Worm (Caenorhabditis elegans) whole organism, L4 larva: ENCODE results near the gene best-19.

Source experiments
- D1046.2 ChIP-seq: fragments of 200-800 bp; sonication (Bioruptor generic); IDR thresholded peaks from 2 replicates; pipeline ENCODE4 v1.3.6; 2022; ENCODE audit warnings: missing genetic modification characterization, missing compliant biosample characterization
- F37D6.2 ChIP-seq: sonication (generic microtip); optimal IDR thresholded peaks from 2 replicates; lab custom pipeline; 2016; ENCODE audit warnings: mild to moderate bottlenecking, missing genetic modification characterization, missing compliant biosample characterization
- F44E2.7 ChIP-seq: fragments of 200-800 bp; sonication (Bioruptor generic); IDR thresholded peaks from 2 replicates; pipeline ENCODE4 v2.1.2; 2022; ENCODE audit warnings: missing genetic modification characterization, missing compliant biosample characterization
- Y105C5A.15 ChIP-seq: fragments of 200-800 bp; sonication (Bioruptor generic); IDR thresholded peaks from 2 replicates; pipeline ENCODE4 v1.3.6; 2022; ENCODE audit warnings: missing genetic modification characterization, missing compliant biosample characterization
- Y75B8A.6 ChIP-seq: fragments of 200-800 bp; sonication (Bioruptor generic); IDR thresholded peaks from 2 replicates; pipeline ENCODE4 v1.3.6; 2022; ENCODE audit warnings: missing genetic modification reagents, missing genetic modification characterization, missing compliant biosample characterization
- ZK546.5 ChIP-seq, 2 experiments: sonication (generic microtip); optimal IDR thresholded peaks; 2 replicates each; lab custom pipeline; 2017; ENCODE audit warnings: missing biosample characterization in 2 of 2, missing genetic modification characterization in 2 of 2
- aha-1 ChIP-seq: fragments of 150-350 bp; peaks from one replicate; lab custom pipeline; 2014; ENCODE audit warnings: missing biosample characterization, missing genetic modification characterization
- attf-4 ChIP-seq: sonication (generic microtip); optimal IDR thresholded peaks from 3 replicates; lab custom pipeline; 2017; ENCODE audit warnings: missing biosample characterization, missing genetic modification characterization
- ceh-44 ChIP-seq: fragments of 200-800 bp; sonication (Bioruptor generic); IDR thresholded peaks from 2 replicates; pipeline ENCODE4 v1.3.6; 2022; ENCODE audit warnings: missing genetic modification reagents, missing genetic modification characterization, missing compliant biosample characterization
- ceh-62 ChIP-seq: sonication (generic microtip); optimal IDR thresholded peaks from 2 replicates; lab custom pipeline; 2017; ENCODE audit warnings: missing biosample characterization, missing genetic modification characterization
- ces-1 ChIP-seq: fragments of 150-350 bp; sonication (generic microtip); optimal IDR thresholded peaks from 4 replicates; lab custom pipeline; 2014; ENCODE audit warnings: missing biosample characterization, missing genetic modification reagents, missing genetic modification characterization
- cey-2 ChIP-seq: sonication (generic microtip); optimal IDR thresholded peaks from 3 replicates; lab custom pipeline; 2017; ENCODE audit warnings: missing genetic modification characterization, mild to moderate bottlenecking, missing compliant biosample characterization, antibody characterized with exemption, borderline replicate concordance; ENCODE audit not compliant: insufficient read depth
- dmd-6 ChIP-seq: fragments of 200-800 bp; sonication (Bioruptor generic); IDR thresholded peaks from 2 replicates; pipeline ENCODE4 v1.3.6; 2022; ENCODE audit warnings: missing genetic modification reagents, missing genetic modification characterization, missing compliant biosample characterization
- dmd-9 ChIP-seq: fragments of 200-800 bp; sonication (Bioruptor generic); IDR thresholded peaks from 2 replicates; pipeline ENCODE4 v1.3.6; 2022; ENCODE audit warnings: missing genetic modification reagents, missing genetic modification characterization, missing compliant biosample characterization
- dpl-1 ChIP-seq: fragments of 150-350 bp; optimal IDR thresholded peaks from 2 replicates; lab custom pipeline; 2014; ENCODE audit warnings: missing biosample characterization, missing genetic modification reagents, missing genetic modification characterization
- fos-1 ChIP-seq: fragments of 150-350 bp; optimal IDR thresholded peaks from 2 replicates; lab custom pipeline; 2014; ENCODE audit warnings: missing biosample characterization, missing genetic modification characterization
- jun-1 ChIP-seq: fragments of 150-350 bp; optimal IDR thresholded peaks from 2 replicates; lab custom pipeline; 2014; ENCODE audit warnings: missing biosample characterization, missing genetic modification reagents, missing genetic modification characterization
- lin-13 ChIP-seq: fragments of 150-350 bp; optimal IDR thresholded peaks from 2 replicates; lab custom pipeline; 2014; ENCODE audit warnings: missing biosample characterization, missing genetic modification reagents, missing genetic modification characterization
- lin-15B ChIP-seq: fragments of 150-350 bp; sonication (generic microtip); optimal IDR thresholded peaks from 3 replicates; lab custom pipeline; 2014; ENCODE audit warnings: missing biosample characterization, missing genetic modification characterization
- lin-38 ChIP-seq: fragments of 200-800 bp; sonication (Bioruptor generic); IDR thresholded peaks from 2 replicates; pipeline ENCODE4 v1.3.6; 2022; ENCODE audit warnings: missing genetic modification reagents, missing genetic modification characterization, missing compliant biosample characterization
- lin-39 ChIP-seq: fragments of 150-350 bp; optimal IDR thresholded peaks from 2 replicates; lab custom pipeline; 2014; ENCODE audit warnings: missing biosample characterization, missing genetic modification reagents, missing genetic modification characterization
- lsy-2 ChIP-seq, 2 experiments: fragments of 150-350 bp in 1 of 2; sonication (generic microtip) in 1 of 2; optimal IDR thresholded peaks; 2 replicates each; lab custom pipeline; 2014 to 2017; ENCODE audit warnings: missing biosample characterization in 2 of 2, missing genetic modification characterization in 2 of 2
- madf-9 ChIP-seq: fragments of 200-800 bp; sonication (Bioruptor generic); conservative IDR thresholded peaks from 2 replicates; pipeline ENCODE4 v1.3.6; 2022; ENCODE audit warnings: missing genetic modification reagents, missing genetic modification characterization, missing compliant biosample characterization
- mdt-29 ChIP-seq: fragments of 200-800 bp; sonication (Bioruptor generic); IDR thresholded peaks from 2 replicates; pipeline ENCODE4 v1.3.6; 2022; ENCODE audit warnings: missing genetic modification reagents, missing genetic modification characterization, missing compliant biosample characterization
- nhr-102 ChIP-seq: sonication (generic microtip); optimal IDR thresholded peaks from 2 replicates; lab custom pipeline; 2016; ENCODE audit warnings: mild to moderate bottlenecking, missing genetic modification characterization, moderate library complexity, missing compliant biosample characterization
- nhr-11 ChIP-seq: fragments of 150-350 bp; optimal IDR thresholded peaks from 2 replicates; lab custom pipeline; 2014; ENCODE audit warnings: missing biosample characterization, missing genetic modification characterization
- nhr-25 ChIP-seq: sonication (generic microtip); optimal IDR thresholded peaks from 2 replicates; lab custom pipeline; 2017; ENCODE audit warnings: missing genetic modification characterization, mild to moderate bottlenecking, missing compliant biosample characterization, antibody characterized with exemption, moderate library complexity, borderline replicate concordance; ENCODE audit not compliant: insufficient read depth
- nhr-28 ChIP-seq: fragments of 150-350 bp; optimal IDR thresholded peaks from 2 replicates; lab custom pipeline; 2014; ENCODE audit warnings: missing biosample characterization, missing genetic modification characterization
- nhr-48 ChIP-seq: sonication (generic microtip); optimal IDR thresholded peaks from 2 replicates; lab custom pipeline; 2016; ENCODE audit warnings: mild to moderate bottlenecking, missing genetic modification characterization, missing compliant biosample characterization
- nhr-6 ChIP-seq: fragments of 150-350 bp; optimal IDR thresholded peaks from 2 replicates; lab custom pipeline; 2014; ENCODE audit warnings: missing biosample characterization, missing genetic modification characterization
- php-3 ChIP-seq: fragments of 200-800 bp; sonication (Bioruptor generic); IDR thresholded peaks from 2 replicates; pipeline ENCODE4 v1.3.6; 2022; ENCODE audit warnings: missing genetic modification reagents, missing genetic modification characterization, missing compliant biosample characterization
- pqm-1 ChIP-seq: sonication (generic microtip); optimal IDR thresholded peaks from 2 replicates; lab custom pipeline; 2017; ENCODE audit warnings: missing biosample characterization, missing genetic modification characterization
- sdz-12 ChIP-seq: fragments of 200-800 bp; sonication (Bioruptor generic); optimal IDR thresholded peaks from 2 replicates; lab custom pipeline; 2018; ENCODE audit warnings: mild to moderate bottlenecking, missing genetic modification characterization, missing compliant biosample characterization
- tag-97 ChIP-seq: fragments of 200-800 bp; sonication (Bioruptor generic); IDR thresholded peaks from 2 replicates; pipeline ENCODE4 v1.3.6; 2022; ENCODE audit warnings: missing genetic modification characterization, missing compliant biosample characterization
- vab-7 ChIP-seq: fragments of 200-800 bp; sonication (Bioruptor generic); IDR thresholded peaks from 2 replicates; pipeline ENCODE4 v1.3.6; 2022; ENCODE audit warnings: missing genetic modification reagents, missing genetic modification characterization, missing compliant biosample characterization
- zfp-3 ChIP-seq: fragments of 200-800 bp; sonication (Bioruptor generic); conservative IDR thresholded peaks from 2 replicates; pipeline ENCODE4 v1.3.6; 2022; ENCODE audit warnings: missing genetic modification reagents, missing genetic modification characterization, missing compliant biosample characterization
- ztf-11 ChIP-seq: fragments of 150-350 bp; optimal IDR thresholded peaks from 2 replicates; lab custom pipeline; 2014; ENCODE audit warnings: missing biosample characterization, missing genetic modification characterization

The best-19 gene

DNA sequence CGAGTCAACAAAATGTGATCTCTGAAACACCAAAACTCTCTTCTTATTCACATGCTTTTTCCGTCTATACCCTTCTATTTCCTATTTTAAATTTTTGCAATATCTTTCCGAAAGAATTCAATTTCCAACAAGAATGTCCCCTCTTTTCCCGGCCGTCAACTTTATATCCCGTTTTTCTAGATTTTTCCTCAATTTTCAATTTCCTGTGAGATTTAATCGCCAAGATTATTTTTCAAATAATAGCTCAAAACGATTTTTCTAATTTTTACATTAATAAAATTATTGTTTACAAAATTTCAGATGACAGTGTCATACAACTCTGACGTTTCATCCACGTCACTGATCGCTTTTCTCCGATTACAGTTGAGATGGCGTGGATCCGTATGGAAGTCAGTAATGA lies at the start of gene best-19:
Gene best-19, plus strand, starts transcription at position 301 of the 400 bp plus-strand sequence.
- TF ChIP-seq nhr-28 (tag; lab: Kevin White, UChicago), result no peak
- TF ChIP-seq lin-15B (tag; lab: Kevin White, UChicago), result no peak
- TF ChIP-seq nhr-11 (tag; lab: Kevin White, UChicago), result no peak
- no peak for TF ChIP-seq pqm-1 (tag; lab: Kevin White, UChicago)
- TF ChIP-seq lin-13, result no peak
- TF ChIP-seq ztf-11, result no peak
- no peak for TF ChIP-seq dmd-6 (GFP tag; lab: Robert Waterston, UW)
- TF ChIP-seq nhr-6 (tag; lab: Kevin White, UChicago), result no peak
- TF ChIP-seq tag-97, result no peak
- TF ChIP-seq php-3, result no peak
- no peak for TF ChIP-seq nhr-102 (tag; lab: Kevin White, UChicago)
- no peak for TF ChIP-seq fos-1 (tag; lab: Kevin White, UChicago)
- TF ChIP-seq dpl-1, result no peak
- TF ChIP-seq ZK546.5 (tag; optimal IDR thresholded peaks at IDR 0.05; lab: Kevin White, UChicago), result no peak
- no peak for TF ChIP-seq aha-1 (tag; lab: Kevin White, UChicago)
- TF ChIP-seq madf-9 (GFP tag; lab: Robert Waterston, UW), result no peak
- TF ChIP-seq ceh-62 (tag; lab: Kevin White, UChicago), result no peak

DNA sequence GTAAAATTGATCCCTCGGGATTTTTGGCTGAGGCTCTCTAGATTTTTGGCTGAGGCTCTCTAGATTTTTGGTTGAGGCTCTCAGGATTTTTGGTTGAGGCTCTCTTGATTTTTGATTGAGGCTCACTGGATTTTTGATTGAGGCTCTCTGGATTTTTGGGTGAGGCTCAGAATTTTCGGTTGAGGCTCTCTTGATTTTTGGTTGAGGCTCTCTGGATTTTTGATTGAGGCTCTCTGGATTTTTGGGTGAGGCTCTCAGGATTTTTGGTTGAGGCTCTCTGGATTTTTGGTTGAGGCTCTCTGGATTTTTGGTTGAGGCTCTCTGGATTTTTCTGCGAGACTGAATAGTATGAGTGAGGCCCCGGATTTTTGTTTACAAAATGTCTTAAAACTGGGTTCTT lies 47.3 kb upstream of the best-19 start:
- TF ChIP-seq madf-9 (GFP tag; lab: Robert Waterston, UW) (no peak), Y75B8A.6 (GFP tag; lab: Robert Waterston, UW) (no peak), zfp-3 (GFP tag; lab: Robert Waterston, UW) (no peak), nhr-25 (tag; lab: Kevin White, UChicago) (no peak), F37D6.2 (tag; lab: Kevin White, UChicago) (no peak), dmd-9 (GFP tag; lab: Robert Waterston, UW) (no peak), dpl-1 (no peak), ceh-62 (tag; lab: Kevin White, UChicago) (no peak), nhr-48 (tag; lab: Kevin White, UChicago) (no peak), ces-1 (no peak), sdz-12 (GFP tag; lab: Kevin White, UChicago) (no peak), jun-1 (tag; lab: Kevin White, UChicago) (no peak), mdt-29 (GFP tag; lab: Robert Waterston, UW) (no peak), attf-4 (tag; lab: Kevin White, UChicago) (no peak), ceh-44 (no peak), vab-7 (no peak), cey-2 (tag; lab: Kevin White, UChicago) (no peak)

DNA sequence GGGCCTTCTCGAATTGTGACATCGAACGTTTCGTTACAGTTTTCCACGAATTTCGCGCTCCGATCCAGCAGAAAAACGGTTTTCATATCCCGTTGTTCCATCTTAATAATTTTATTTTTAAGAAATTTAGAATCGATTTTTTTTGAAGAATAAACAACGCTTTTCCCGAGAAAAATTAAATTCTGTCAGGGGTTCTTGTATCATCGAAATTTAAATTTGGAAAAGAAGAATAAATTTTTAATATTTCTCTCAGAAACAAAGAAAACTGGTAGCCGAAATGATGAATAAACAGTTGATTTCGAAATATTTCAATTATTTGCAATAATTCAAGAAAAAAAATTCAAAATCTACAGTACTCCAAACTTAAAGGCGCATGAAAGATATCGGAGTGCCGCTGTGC lies 46.1 kb upstream of the best-19 start, which contains the start of gene ints-13:
Gene ints-13, minus strand, starts transcription at position 101 of the 400 bp plus-strand sequence.
- TF ChIP-seq pqm-1 (tag; lab: Kevin White, UChicago) (no peak), lin-39 (tag; lab: Kevin White, UChicago) (no peak), D1046.2 (GFP tag; lab: Robert Waterston, UW) (no peak), Y75B8A.6 (GFP tag; lab: Robert Waterston, UW) (no peak), Y105C5A.15 (GFP tag; lab: Robert Waterston, UW) (no peak), lin-38 (GFP tag; lab: Robert Waterston, UW) (peak; percentile 11; the same call in 1 of the 2 replicates), lsy-2 (tag; optimal IDR thresholded peaks at IDR 0.05; lab: Kevin White, UChicago) (no peak), F44E2.7 (GFP tag; lab: Robert Waterston, UW) (no peak)
- TF ChIP-seq, all 104 proteins: peak for 1
